Worm (Caenorhabditis elegans): Measurements from ENCODE around the gene sptl-1.
"Not testable (repeated sequence)": the region's sequence is repeated elsewhere in the genome, so short reads cannot be mapped to it uniquely, and the experiment has no call there.

sptl-1 gene

ce11 chrII:87937-88336, 36.5 kb downstream of the sptl-1 start:
- TF ChIP-seq ref-1 (GFP tag; conservative IDR thresholded peaks at IDR 0.05) (no peak), cog-1 (tag; optimal IDR thresholded peaks at IDR 0.05) (no peak), ztf-29 (GFP tag; IDR thresholded peaks at IDR 0.05) (no peak), med-1 (GFP tag; optimal IDR thresholded peaks at IDR 0.05; ENCODE audit: insufficient read depth) (no peak), klf-2 (GFP tag; conservative IDR thresholded peaks at IDR 0.05) (no peak), flt-1 (GFP tag; IDR thresholded peaks at IDR 0.05) (no peak), tab-1 (GFP tag; IDR thresholded peaks at IDR 0.05) (no peak), ztf-23 (GFP tag; IDR thresholded peaks at IDR 0.05) (no peak), T22C8.4 (GFP tag; IDR thresholded peaks at IDR 0.05) (no peak)

DNA sequence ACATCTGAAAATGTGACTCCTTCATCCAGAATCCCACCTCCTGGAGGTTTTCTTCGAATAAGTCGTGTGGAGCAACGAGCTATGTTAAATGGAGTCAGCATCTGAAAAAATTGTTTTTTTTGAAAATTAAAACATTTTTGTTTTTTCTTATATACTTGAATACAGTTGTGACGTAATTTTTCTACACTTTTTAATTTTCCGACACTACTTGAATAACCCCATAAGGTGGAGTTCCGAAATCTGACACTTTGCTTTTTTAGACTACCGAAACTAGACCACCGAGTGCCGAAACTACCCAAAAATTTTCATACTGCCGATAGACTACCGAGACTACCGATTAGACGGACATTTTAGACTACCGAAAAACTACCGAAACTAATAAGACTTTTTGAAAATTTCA, 40.0 kb downstream of the sptl-1 start, which contains the start of gene mcat-1:
TSS of gene mcat-1 (minus strand) at position 101 of the 400 bp plus-strand sequence.
- TF ChIP-seq med-1 (GFP tag; optimal IDR thresholded peaks at IDR 0.05; ENCODE audit: insufficient read depth): no peak
- no peak for TF ChIP-seq cog-1 (tag; optimal IDR thresholded peaks at IDR 0.05)

- TF ChIP-seq med-1 (GFP tag; optimal IDR thresholded peaks at IDR 0.05; ENCODE audit: insufficient read depth): no peak
- TF ChIP-seq klf-2 (GFP tag; conservative IDR thresholded peaks at IDR 0.05): no peak
- no peak for TF ChIP-seq flt-1 (GFP tag; IDR thresholded peaks at IDR 0.05)
- TF ChIP-seq T22C8.4 (GFP tag; IDR thresholded peaks at IDR 0.05): no peak
Measured at ce11 chrII:95177-95576, 43.7 kb downstream of the sptl-1 start, which contains the start of gene C50D2.7. C50D2.7 (minus strand) TSS chrII:95277.

DNA sequence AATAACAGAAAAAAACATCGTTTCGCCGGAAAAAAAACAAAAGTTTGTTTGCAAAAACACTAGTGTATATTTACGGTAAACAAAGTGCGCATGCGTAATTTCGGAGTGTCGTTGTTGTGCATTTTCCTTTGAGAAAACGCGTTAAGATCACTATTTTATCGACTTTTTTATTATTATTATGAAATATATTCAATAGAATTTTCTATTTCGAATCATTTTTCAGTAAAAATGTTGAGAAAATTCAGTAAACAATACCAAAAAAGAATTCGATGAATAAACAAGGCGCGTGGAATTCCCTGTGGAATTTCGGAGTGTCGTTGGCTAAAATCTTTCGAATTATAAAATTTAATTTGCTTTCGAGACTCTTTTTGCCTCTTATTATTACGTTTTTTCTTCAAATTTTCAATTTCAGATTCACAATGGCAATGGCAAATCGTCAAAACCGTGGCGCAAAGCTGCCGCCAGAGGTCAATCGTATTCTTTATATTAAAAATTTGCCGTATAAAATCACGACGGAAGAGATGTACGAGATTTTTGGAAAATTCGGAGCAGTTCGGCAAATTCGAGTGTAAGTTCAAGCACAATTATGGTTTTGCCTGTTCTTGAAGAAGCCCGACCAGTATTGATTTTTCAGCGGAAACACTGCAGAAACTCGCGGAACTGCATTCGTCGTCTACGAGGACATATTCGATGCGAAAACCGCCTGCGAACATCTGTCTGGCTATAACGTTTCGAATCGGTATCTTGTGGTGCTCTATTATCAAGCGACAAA, 46.7 kb downstream of the sptl-1 start, which contains the start of the genes luc-7L3 and sftb-6:
TSS of gene luc-7L3 (minus strand) at position 36 of the 772 bp plus-strand sequence.
TSS of gene sftb-6 (plus strand) at position 413 of the 772 bp plus-strand sequence.
- TF ChIP-seq med-1 (GFP tag; optimal IDR thresholded peaks at IDR 0.05; ENCODE audit: insufficient read depth) (no peak), tab-1 (GFP tag; IDR thresholded peaks at IDR 0.05) (no peak), ref-1 (GFP tag; conservative IDR thresholded peaks at IDR 0.05) (no peak), ztf-23 (GFP tag; IDR thresholded peaks at IDR 0.05) (no peak), cog-1 (tag; optimal IDR thresholded peaks at IDR 0.05) (peak; percentile 13), klf-2 (GFP tag; conservative IDR thresholded peaks at IDR 0.05) (no peak), flt-1 (GFP tag; IDR thresholded peaks at IDR 0.05) (no peak), ztf-29 (GFP tag; IDR thresholded peaks at IDR 0.05) (no peak), T22C8.4 (GFP tag; IDR thresholded peaks at IDR 0.05) (peak; percentile 28; the same call in 1 of the 2 replicates)

ce11 chrII:98894-99293, 47.4 kb downstream of the sptl-1 start, which contains the start of gene C50D2.10:
C50D2.10 (plus strand) TSS chrII:99138.
- not testable (repeated sequence) for TF ChIP-seq T22C8.4 (GFP tag; IDR thresholded peaks at IDR 0.05); klf-2 (GFP tag; conservative IDR thresholded peaks at IDR 0.05); ztf-23 (GFP tag; IDR thresholded peaks at IDR 0.05)

- TF ChIP-seq ref-1 (GFP tag; conservative IDR thresholded peaks at IDR 0.05) (no peak), klf-2 (GFP tag; conservative IDR thresholded peaks at IDR 0.05) (no peak), med-1 (GFP tag; optimal IDR thresholded peaks at IDR 0.05; ENCODE audit: insufficient read depth) (no peak), flt-1 (GFP tag; IDR thresholded peaks at IDR 0.05) (no peak), ztf-23 (GFP tag; IDR thresholded peaks at IDR 0.05) (no peak), tab-1 (GFP tag; IDR thresholded peaks at IDR 0.05) (no peak), T22C8.4 (GFP tag; IDR thresholded peaks at IDR 0.05) (no peak), cog-1 (tag; optimal IDR thresholded peaks at IDR 0.05) (no peak), ztf-29 (GFP tag; IDR thresholded peaks at IDR 0.05) (no peak)
Measured at ce11 chrII:101176-101575, 49.7 kb downstream of the sptl-1 start.

DNA sequence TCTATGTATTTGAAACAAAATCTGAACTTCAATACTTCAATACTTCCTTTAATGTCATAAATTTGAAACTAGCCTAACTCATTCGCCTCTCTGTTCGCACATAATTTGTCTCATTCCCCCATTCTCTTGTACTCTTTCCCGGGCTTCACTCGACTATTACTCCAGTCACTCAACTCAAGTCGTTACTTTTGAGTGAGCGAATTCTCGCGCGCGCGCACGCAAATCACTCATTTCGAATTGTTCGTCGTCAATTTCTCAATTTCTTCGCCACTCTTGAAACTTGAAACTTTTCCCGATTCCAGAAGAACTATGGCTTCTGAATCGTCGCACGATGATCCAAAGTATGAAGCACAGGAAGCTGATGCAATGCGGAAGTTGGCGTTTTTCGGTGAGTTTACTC, 52.8 kb downstream of the sptl-1 start, which contains the start of gene col-68:
TSS of gene col-68 (plus strand) at position 301 of the 400 bp plus-strand sequence.
- TF ChIP-seq cog-1 (tag; optimal IDR thresholded peaks at IDR 0.05): no peak
- TF ChIP-seq T22C8.4 (GFP tag; IDR thresholded peaks at IDR 0.05): no peak

ce11 chrII:105327-105882, 54.0 kb downstream of the sptl-1 start:
- TF ChIP-seq klf-2 (GFP tag; conservative IDR thresholded peaks at IDR 0.05) (no peak), med-1 (GFP tag; optimal IDR thresholded peaks at IDR 0.05; ENCODE audit: insufficient read depth) (no peak), ref-1 (GFP tag; conservative IDR thresholded peaks at IDR 0.05) (no peak), ztf-23 (GFP tag; IDR thresholded peaks at IDR 0.05) (no peak), tab-1 (GFP tag; IDR thresholded peaks at IDR 0.05) (no peak), T22C8.4 (GFP tag; IDR thresholded peaks at IDR 0.05) (no peak), ztf-29 (GFP tag; IDR thresholded peaks at IDR 0.05) (no peak), flt-1 (GFP tag; IDR thresholded peaks at IDR 0.05) (no peak), cog-1 (tag; optimal IDR thresholded peaks at IDR 0.05) (no peak)

ce11 chrII:105889-106288, 54.4 kb downstream of the sptl-1 start, which contains the start of gene txt-1:
txt-1 (plus strand) TSS chrII:106189.
- no peak for TF ChIP-seq flt-1 (GFP tag; IDR thresholded peaks at IDR 0.05)
- no peak for TF ChIP-seq ztf-29 (GFP tag; IDR thresholded peaks at IDR 0.05)
- no peak for TF ChIP-seq ref-1 (GFP tag; conservative IDR thresholded peaks at IDR 0.05)
- TF ChIP-seq tab-1 (GFP tag; IDR thresholded peaks at IDR 0.05): no peak
- TF ChIP-seq cog-1 (tag; optimal IDR thresholded peaks at IDR 0.05): no peak
- no peak for TF ChIP-seq T22C8.4 (GFP tag; IDR thresholded peaks at IDR 0.05)
- TF ChIP-seq klf-2 (GFP tag; conservative IDR thresholded peaks at IDR 0.05): no peak
- TF ChIP-seq med-1 (GFP tag; optimal IDR thresholded peaks at IDR 0.05; ENCODE audit: insufficient read depth): no peak
- no peak for TF ChIP-seq ztf-23 (GFP tag; IDR thresholded peaks at IDR 0.05)

Data from whole organism, midembryonic.